Worm (Caenorhabditis elegans) whole organism, early embryonic: ENCODE results near the gene mxl-3.

Experiments used
- ets-7 ChIP-seq: sonication (generic microtip); optimal IDR thresholded peaks from 2 replicates; lab custom pipeline; 2016; ENCODE audit warnings: missing genotype, missing genetic modification characterization, missing compliant biosample characterization
- sea-1 ChIP-seq: fragments of 200-800 bp; sonication (Bioruptor generic); conservative IDR thresholded peaks from 2 replicates; pipeline ENCODE4 v1.3.6; 2022; ENCODE audit warnings: missing genetic modification characterization, missing compliant biosample characterization
- tra-4 ChIP-seq: sonication (generic microtip); optimal IDR thresholded peaks from 2 replicates; lab custom pipeline; 2017; ENCODE audit warnings: missing genetic modification characterization, missing compliant biosample characterization

DNA sequence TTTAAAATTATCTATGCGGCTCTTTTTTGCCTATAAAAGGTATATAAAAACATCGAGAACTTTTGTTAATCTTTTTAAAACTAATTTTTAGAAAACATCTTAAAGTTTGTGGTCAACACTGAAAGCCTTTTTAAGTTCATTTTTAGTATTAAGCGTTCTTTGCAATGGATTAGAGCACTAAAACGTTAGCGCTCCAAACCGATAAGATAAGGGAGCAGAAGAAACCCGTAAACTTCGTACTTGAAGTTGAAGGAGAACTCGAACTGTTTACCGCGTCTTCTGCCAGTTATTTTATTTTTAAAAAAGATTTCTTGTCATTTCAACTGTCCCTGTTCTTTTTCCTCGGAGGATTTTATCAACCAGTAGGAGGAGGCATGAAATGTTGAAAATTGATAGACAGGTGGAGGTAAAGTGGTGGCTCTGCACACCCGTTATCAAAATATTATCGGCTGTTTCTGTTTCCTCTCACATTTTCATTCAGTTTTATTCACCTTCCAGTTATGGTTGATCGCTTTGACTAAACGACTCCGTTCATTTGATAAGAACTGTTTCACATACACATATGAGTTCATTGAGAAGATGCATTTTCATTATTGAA is 11.5 kb downstream of the mxl-3 start:
- no peak for TF ChIP-seq sea-1 (GFP tag; lab: Robert Waterston, UW)
- TF ChIP-seq tra-4 (tag; lab: Kevin White, UChicago) = no peak
- no peak for TF ChIP-seq ets-7
